Worm (Caenorhabditis elegans): ENCODE data around the gene nhr-222.
A peak's percentile ranks its signal among the peaks of the same experiment; 100 is the strongest.

The nhr-222 gene

DNA sequence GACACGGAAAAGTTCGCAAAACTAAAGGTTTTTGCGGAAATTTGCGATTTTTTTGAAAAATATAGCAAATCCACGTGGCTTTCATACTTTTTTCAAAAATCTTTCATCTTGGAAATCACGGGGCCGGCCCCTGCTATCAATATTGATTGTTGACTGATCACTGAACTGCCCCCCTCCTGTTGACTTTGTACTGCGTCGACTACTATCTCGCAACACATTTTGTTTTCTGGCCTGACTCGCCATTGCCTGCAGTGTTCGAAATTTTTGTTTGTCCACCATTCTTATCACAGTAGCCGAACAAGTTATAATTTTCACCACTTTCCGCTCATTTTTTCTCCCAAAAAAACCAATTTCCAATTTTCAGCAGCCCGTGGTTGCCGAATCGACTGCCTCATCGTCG lies 37.8 kb upstream of the nhr-222 start:
- peak; percentile 6 for TF ChIP-seq nhr-71 (tag; optimal IDR thresholded peaks at IDR 0.05)
- no peak for TF ChIP-seq aha-1 (tag; optimal IDR thresholded peaks at IDR 0.05)
- no peak for TF ChIP-seq unc-86 (tag; optimal IDR thresholded peaks at IDR 0.05)
- TF ChIP-seq fos-1 (tag; optimal IDR thresholded peaks at IDR 0.05), result no peak
- TF ChIP-seq C04F5.9 (tag; optimal IDR thresholded peaks at IDR 0.05), result no peak
- peak in 1 of 2 experiments; percentile 9 for TF ChIP-seq mdl-1 (tag; optimal IDR thresholded peaks at IDR 0.05)
- no peak for TF ChIP-seq fkh-8 (tag; optimal IDR thresholded peaks at IDR 0.05)
- TF ChIP-seq tbx-2 (tag; optimal IDR thresholded peaks at IDR 0.05), result no peak
- TF ChIP-seq nhr-47 (tag; optimal IDR thresholded peaks at IDR 0.05), result no peak

DNA sequence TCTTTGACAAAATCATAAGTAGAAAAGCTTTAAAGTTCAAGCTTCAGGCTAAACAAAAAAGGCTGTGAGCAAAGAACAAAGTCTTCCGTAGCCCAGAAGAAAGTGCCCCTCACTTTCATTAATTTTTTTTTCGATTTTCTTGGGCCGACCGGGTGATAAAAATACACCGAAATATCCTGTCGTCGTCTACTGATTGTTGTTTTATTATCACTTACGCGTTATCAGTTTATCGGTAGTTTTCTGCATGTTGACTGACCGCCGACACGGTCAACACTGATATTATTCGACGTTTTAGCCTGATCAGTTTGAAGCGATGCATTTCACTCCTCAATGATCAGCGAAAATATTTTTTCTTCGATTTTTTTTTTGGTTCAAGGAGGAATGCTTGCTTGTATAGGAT lies 37.1 kb upstream of the nhr-222 start:
- TF ChIP-seq elt-3 (tag; optimal IDR thresholded peaks at IDR 0.05), result peak in 2 of 6 experiments; percentile 8 to 39
- no peak for TF ChIP-seq ztf-4 (tag; optimal IDR thresholded peaks at IDR 0.05)
- peak; percentile 52 for TF ChIP-seq blmp-1 (tag; optimal IDR thresholded peaks at IDR 0.05)
- no peak for TF ChIP-seq efl-1 (optimal IDR thresholded peaks at IDR 0.05)
- TF ChIP-seq efl-1 (GFP tag; optimal IDR thresholded peaks at IDR 0.05 in 1 of 2), result peak in 1 of 2 experiments; percentile 27
- TF ChIP-seq elt-2 (tag; optimal IDR thresholded peaks at IDR 0.05), result peak; percentile 52
- TF ChIP-seq snu-23 (GFP tag; optimal IDR thresholded peaks at IDR 0.05), result no peak

DNA sequence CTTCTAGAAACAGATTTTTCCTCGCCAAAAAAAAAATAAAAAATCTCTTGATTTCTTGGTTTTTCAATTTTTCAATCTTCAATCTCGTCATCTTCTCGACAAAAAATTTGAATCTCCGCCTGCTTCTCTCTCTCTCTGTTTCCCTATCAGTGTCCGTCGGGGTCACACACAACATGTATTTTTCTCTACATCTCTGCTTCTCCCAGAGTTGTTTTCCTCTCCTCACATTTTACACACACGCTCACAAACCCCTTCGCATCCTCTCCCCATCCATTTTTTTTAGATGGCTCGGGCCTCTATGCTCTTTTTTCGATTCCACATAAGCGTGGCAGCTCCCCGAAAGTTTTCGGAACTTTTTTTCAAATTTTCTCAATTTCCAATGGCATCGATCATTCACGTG lies 36.6 kb upstream of the nhr-222 start:
- TF ChIP-seq dsc-1 (tag; optimal IDR thresholded peaks at IDR 0.05) (no peak), ceh-82 (tag; optimal IDR thresholded peaks at IDR 0.05) (peak in 2 of 3 experiments; percentile 29 to 76), unc-98 (GFP tag; IDR thresholded peaks at IDR 0.05) (no peak), nhr-90 (tag; optimal IDR thresholded peaks at IDR 0.05; ENCODE audit: poor library complexity) (no peak), ceh-88 (GFP tag; IDR thresholded peaks at IDR 0.05) (no peak), pqm-1 (tag; optimal IDR thresholded peaks at IDR 0.05) (no peak), tlp-1 (tag; optimal IDR thresholded peaks at IDR 0.05) (no peak), nhr-20 (tag; optimal IDR thresholded peaks at IDR 0.05) (peak; percentile 67), nhr-71 (tag; optimal IDR thresholded peaks at IDR 0.05) (peak; percentile 73), tbx-2 (tag; optimal IDR thresholded peaks at IDR 0.05) (peak; percentile 23), zip-4 (GFP tag; optimal IDR thresholded peaks at IDR 0.05) (no peak), ces-1 (GFP tag; optimal IDR thresholded peaks at IDR 0.05) (no peak), ceh-63 (GFP tag; optimal IDR thresholded peaks at IDR 0.05) (no peak), skn-1 (tag; optimal IDR thresholded peaks at IDR 0.05) (peak; percentile 27), elt-3 (tag; optimal IDR thresholded peaks at IDR 0.05) (peak in 2 of 6 experiments; percentile 1 to 14), rnt-1 (tag; optimal IDR thresholded peaks at IDR 0.05) (peak; percentile 55), C04F5.9 (tag; optimal IDR thresholded peaks at IDR 0.05) (no peak), lin-15B (tag; optimal IDR thresholded peaks at IDR 0.05) (peak; percentile 86), alr-1 (tag; optimal IDR thresholded peaks at IDR 0.05; ENCODE audit: borderline replicate concordance) (no peak), ceh-8 (GFP tag; optimal IDR thresholded peaks at IDR 0.05) (no peak), hlh-4 (tag; optimal IDR thresholded peaks at IDR 0.05) (no peak), swsn-7 (tag; optimal IDR thresholded peaks at IDR 0.05) (peak; percentile 32), nhr-77 (tag; optimal IDR thresholded peaks at IDR 0.05) (peak; percentile 25), nhr-47 (tag; optimal IDR thresholded peaks at IDR 0.05) (peak; percentile 35), nhr-237 (tag; optimal IDR thresholded peaks at IDR 0.05) (no peak), ztf-11 (tag; optimal IDR thresholded peaks at IDR 0.05) (no peak), lsy-2 (tag; optimal IDR thresholded peaks at IDR 0.05) (peak; percentile 42 to 64), dpl-1 (GFP tag; optimal IDR thresholded peaks at IDR 0.05) (peak; percentile 62 to 81 (median 65)), fkh-10 (GFP tag; optimal IDR thresholded peaks at IDR 0.05) (peak; percentile 12), xbp-1 (tag; optimal IDR thresholded peaks at IDR 0.05) (peak; percentile 8), fos-1 (tag; optimal IDR thresholded peaks at IDR 0.05) (peak; percentile 42), mdl-1 (tag; optimal IDR thresholded peaks at IDR 0.05) (no peak), nhr-85 (tag) (peak; percentile 57), nhr-12 (tag; optimal IDR thresholded peaks at IDR 0.05) (no peak), snu-23 (GFP tag; optimal IDR thresholded peaks at IDR 0.05) (peak; percentile 68), hpl-2 (GFP tag; optimal IDR thresholded peaks at IDR 0.05) (no peak), efl-1 (optimal IDR thresholded peaks at IDR 0.05) (peak; percentile 46 to 68), efl-1 (GFP tag; optimal IDR thresholded peaks at IDR 0.05 in 1 of 2) (peak; percentile 82 to 96), unc-130 (tag; optimal IDR thresholded peaks at IDR 0.05) (peak; percentile 16), mab-9 (GFP tag; IDR thresholded peaks at IDR 0.05) (no peak), unc-62 (GFP tag; optimal IDR thresholded peaks at IDR 0.05) (no peak), fkh-8 (tag; optimal IDR thresholded peaks at IDR 0.05) (peak; percentile 15), mep-1 (tag; optimal IDR thresholded peaks at IDR 0.05) (peak; percentile 61)
